Worm (Caenorhabditis elegans) whole organism, early embryonic: ENCODE measurements around the gene Y75B12B.1.

Source experiments
- B0310.2 ChIP-seq: sonication (generic microtip); optimal IDR thresholded peaks from 2 replicates; lab custom pipeline; 2016; ENCODE audit warnings: mild to moderate bottlenecking, missing genetic modification characterization, missing compliant biosample characterization
- ama-1 ChIP-seq: fragments of 150-350 bp; optimal IDR thresholded peaks from 2 replicates; lab custom pipeline; 2014
- ceh-36 ChIP-seq: sonication (generic microtip); optimal IDR thresholded peaks from 2 replicates; lab custom pipeline; 2016; ENCODE audit warnings: missing genetic modification characterization, inconsistent platforms, missing compliant biosample characterization
- ets-7 ChIP-seq: sonication (generic microtip); optimal IDR thresholded peaks from 2 replicates; lab custom pipeline; 2016; ENCODE audit warnings: missing genotype, missing genetic modification characterization, missing compliant biosample characterization
- flt-1 ChIP-seq: fragments of 200-800 bp; sonication (Bioruptor generic); IDR thresholded peaks from 2 replicates; pipeline ENCODE4 v1.3.6; 2022; ENCODE audit warnings: missing genetic modification characterization, missing compliant biosample characterization
- hmbx-1 ChIP-seq: sonication (generic microtip); optimal IDR thresholded peaks from 2 replicates; lab custom pipeline; 2016; ENCODE audit warnings: mild to moderate bottlenecking, missing genetic modification characterization, missing compliant biosample characterization
- hmg-4 ChIP-seq: fragments of 200-800 bp; sonication (Bioruptor generic); optimal IDR thresholded peaks from 2 replicates; lab custom pipeline; 2018; ENCODE audit warnings: mild to moderate bottlenecking, missing genetic modification characterization, missing compliant biosample characterization
- sea-1 ChIP-seq: fragments of 200-800 bp; sonication (Bioruptor generic); conservative IDR thresholded peaks from 2 replicates; pipeline ENCODE4 v1.3.6; 2022; ENCODE audit warnings: missing genetic modification characterization, missing compliant biosample characterization
- tbx-11 ChIP-seq: fragments of 200-800 bp; sonication (Bioruptor generic); IDR thresholded peaks from 2 replicates; pipeline ENCODE4 v1.3.6; 2022; ENCODE audit warnings: missing genetic modification characterization, missing compliant biosample characterization
- tbx-37 ChIP-seq: fragments of 200-800 bp; sonication (Bioruptor generic); conservative IDR thresholded peaks from 2 replicates; pipeline ENCODE4 v1.3.6; 2022; ENCODE audit warnings: missing genetic modification reagents, missing genetic modification characterization, missing compliant biosample characterization
- tra-4 ChIP-seq: sonication (generic microtip); optimal IDR thresholded peaks from 2 replicates; lab custom pipeline; 2017; ENCODE audit warnings: missing genetic modification characterization, missing compliant biosample characterization

DNA sequence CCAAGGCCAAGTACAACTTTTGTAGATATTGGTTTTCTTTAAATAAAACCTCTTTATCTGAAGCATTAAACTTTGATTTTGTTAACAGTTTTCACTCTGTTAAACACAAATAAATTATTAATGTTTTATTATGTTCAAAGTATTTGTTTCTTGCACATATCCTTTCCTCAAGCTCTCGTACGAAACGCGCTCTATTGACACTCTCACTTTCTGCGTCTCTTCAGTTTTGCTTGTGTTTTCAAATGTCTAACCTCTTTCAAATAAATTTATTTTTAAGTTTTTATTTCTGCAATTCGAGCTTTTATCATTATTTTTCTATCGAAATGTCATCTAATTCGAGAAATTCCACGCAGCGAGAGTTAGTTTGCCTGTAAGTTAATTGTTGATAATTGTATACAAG, 40.7 kb upstream of the Y75B12B.1 start, which contains the start of gene K08F9.4:
- TF ChIP-seq hmbx-1 (tag; lab: Kevin White, UChicago): no peak
- no peak for TF ChIP-seq ama-1
- no peak for TF ChIP-seq hmg-4
- TF ChIP-seq ets-7 (tag; lab: Kevin White, UChicago): no peak
- no peak for TF ChIP-seq B0310.2 (tag; lab: Kevin White, UChicago)
- TF ChIP-seq flt-1 (GFP tag; lab: Robert Waterston, UW): no peak
- no peak for TF ChIP-seq tra-4 (tag; lab: Kevin White, UChicago)
- TF ChIP-seq ceh-36 (tag; lab: Kevin White, UChicago): no peak
- no peak for TF ChIP-seq tbx-11
- TF ChIP-seq tbx-37 (GFP tag; lab: Robert Waterston, UW): no peak
- TF ChIP-seq sea-1 (GFP tag; lab: Robert Waterston, UW): no peak
